Worm (Caenorhabditis elegans) whole organism, midembryonic: Measurements from ENCODE around the gene cdk-4.

Experiments
- T22C8.4 ChIP-seq: fragments of 200-800 bp; sonication (Bioruptor generic); IDR thresholded peaks from 2 replicates; pipeline ENCODE4 v1.3.6; 2022; ENCODE audit warnings: missing genetic modification characterization, missing compliant biosample characterization
- cog-1 ChIP-seq: sonication (generic microtip); optimal IDR thresholded peaks from 2 replicates; lab custom pipeline; 2016; ENCODE audit warnings: missing genetic modification characterization, missing compliant biosample characterization
- flt-1 ChIP-seq: fragments of 200-800 bp; sonication (Bioruptor generic); IDR thresholded peaks from 2 replicates; pipeline ENCODE4 v1.3.6; 2022; ENCODE audit warnings: missing genetic modification characterization, missing compliant biosample characterization
- klf-2 ChIP-seq: fragments of 200-800 bp; sonication (Bioruptor generic); conservative IDR thresholded peaks from 2 replicates; pipeline ENCODE4 v1.3.6; 2022; ENCODE audit warnings: missing genetic modification reagents, missing genetic modification characterization, missing compliant biosample characterization
- med-1 ChIP-seq: sonication (generic microtip); optimal IDR thresholded peaks from 2 replicates; lab custom pipeline; 2017; ENCODE audit warnings: missing genetic modification characterization, mild to moderate bottlenecking, missing compliant biosample characterization, antibody characterized with exemption, missing genetic modification reagents; ENCODE audit not compliant: insufficient read depth
- ref-1 ChIP-seq: fragments of 200-800 bp; sonication (Bioruptor generic); conservative IDR thresholded peaks from 2 replicates; pipeline ENCODE4 v1.3.6; 2022; ENCODE audit warnings: missing genetic modification reagents, missing genetic modification characterization, missing compliant biosample characterization
- ztf-29 ChIP-seq: fragments of 200-800 bp; sonication (Bioruptor generic); IDR thresholded peaks from 2 replicates; pipeline ENCODE4 v1.3.6; 2022; ENCODE audit warnings: missing genetic modification reagents, missing genetic modification characterization, missing compliant biosample characterization

DNA sequence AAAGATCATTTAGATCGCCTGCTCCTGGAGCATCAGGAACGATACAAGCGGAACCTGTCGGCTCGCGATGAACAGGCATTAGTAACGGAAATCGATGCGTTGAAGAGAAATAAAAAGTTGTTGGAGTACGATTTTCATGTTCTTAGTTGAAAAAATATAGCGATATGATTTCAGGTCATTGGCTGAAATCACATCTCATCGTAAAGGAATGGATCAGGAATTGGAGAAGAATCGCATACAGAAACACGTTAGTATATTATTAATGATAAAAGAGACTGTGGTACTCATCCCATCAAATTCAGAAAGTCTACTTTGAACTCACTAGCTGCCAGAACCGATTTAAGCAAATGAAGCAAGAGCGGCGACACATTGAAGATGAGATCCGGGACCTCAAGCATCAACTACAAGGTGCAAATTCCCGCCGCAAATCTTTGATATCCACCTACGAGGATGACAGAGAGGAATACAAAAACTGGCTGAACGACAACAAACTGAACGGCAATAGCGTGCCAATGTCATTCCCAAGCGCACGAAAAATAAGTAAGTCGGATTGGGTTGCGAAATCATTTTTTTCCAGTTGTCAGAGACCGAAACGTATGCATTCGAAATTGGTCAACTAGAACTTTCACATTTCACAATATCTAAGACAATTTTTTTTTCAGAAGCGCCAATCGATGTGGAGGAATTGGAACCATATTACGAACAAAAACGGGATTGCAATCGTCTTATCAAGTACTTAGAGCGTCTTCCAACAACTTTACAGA is 11.5 kb upstream of the cdk-4 start:
- TF ChIP-seq flt-1 (GFP tag; lab: Robert Waterston, UW) = no peak
- no peak for TF ChIP-seq cog-1 (tag; lab: Kevin White, UChicago)
- no peak for TF ChIP-seq ref-1
- no peak for TF ChIP-seq ztf-29 (GFP tag; lab: Robert Waterston, UW)
- no peak for TF ChIP-seq med-1
- no peak for TF ChIP-seq klf-2 (GFP tag; lab: Robert Waterston, UW)
- TF ChIP-seq T22C8.4 (GFP tag; lab: Robert Waterston, UW) = no peak
